Worm (Caenorhabditis elegans): ENCODE results near the gene rpl-15.
A peak's percentile ranks its signal among the peaks of the same experiment; 100 is the strongest.

The rpl-15 gene

DNA sequence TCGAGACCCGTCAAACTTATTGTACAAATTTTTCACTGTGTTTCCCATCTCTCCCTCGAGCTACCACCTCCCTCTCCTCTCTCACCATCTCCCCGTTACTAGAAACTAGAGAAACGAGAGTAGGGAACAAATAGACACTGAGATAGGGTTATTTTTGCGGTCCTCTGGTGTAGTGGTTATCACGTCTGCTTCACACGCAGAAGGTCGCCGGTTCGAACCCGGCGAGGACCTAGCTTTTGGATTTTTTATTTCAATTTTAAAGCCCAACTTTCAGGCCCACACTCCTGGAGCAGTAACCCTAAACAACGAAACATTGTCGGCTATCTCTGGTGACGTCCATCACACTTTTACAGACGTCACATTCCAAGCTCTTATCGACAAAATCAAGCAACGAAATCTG is 34.1 kb downstream of the rpl-15 start (continued):
- peak; percentile 36 to 68 for TF ChIP-seq lin-35 (GFP tag; optimal IDR thresholded peaks at IDR 0.05)
- TF ChIP-seq efl-1 (optimal IDR thresholded peaks at IDR 0.05) = peak; percentile 33 to 55
- TF ChIP-seq efl-1 (GFP tag; optimal IDR thresholded peaks at IDR 0.05 in 1 of 2) = peak; percentile 44 to 96
- peak in 2 of 3 experiments; percentile 10 to 53 for TF ChIP-seq ceh-82 (tag; optimal IDR thresholded peaks at IDR 0.05)
- TF ChIP-seq fos-1 (tag; optimal IDR thresholded peaks at IDR 0.05) = peak; percentile 42
- peak; percentile 36 for TF ChIP-seq lin-13 (GFP tag; optimal IDR thresholded peaks at IDR 0.05)
- no peak for TF ChIP-seq ces-1 (GFP tag; optimal IDR thresholded peaks at IDR 0.05)
- peak; percentile 4 for TF ChIP-seq mep-1 (tag; optimal IDR thresholded peaks at IDR 0.05)
- peak; percentile 22 for TF ChIP-seq tbx-2 (tag; optimal IDR thresholded peaks at IDR 0.05)
- TF ChIP-seq fkh-8 (tag; optimal IDR thresholded peaks at IDR 0.05) = peak; percentile 75
- peak; percentile 47 for TF ChIP-seq lin-14 (GFP tag; optimal IDR thresholded peaks at IDR 0.05)
- peak; percentile 71 for TF ChIP-seq C16A3.4 (tag; optimal IDR thresholded peaks at IDR 0.05)
- TF ChIP-seq irx-1 (tag; optimal IDR thresholded peaks at IDR 0.05) = peak; percentile 11
- peak; percentile 58 for TF ChIP-seq nhr-85 (tag)
- no peak for TF ChIP-seq fkh-4 (tag; optimal IDR thresholded peaks at IDR 0.05; ENCODE audit: borderline replicate concordance)
- no peak for TF ChIP-seq nhr-237 (tag; optimal IDR thresholded peaks at IDR 0.05)

- 0 out of 2 replicates have a peak, but pooled peaks have one; percentile 29 for TF ChIP-seq mab-9 (GFP tag; IDR thresholded peaks at IDR 0.05)
- TF ChIP-seq nhr-12 (tag; optimal IDR thresholded peaks at IDR 0.05) = no peak
- TF ChIP-seq elt-3 (tag; optimal IDR thresholded peaks at IDR 0.05) = no peak
- no peak for TF ChIP-seq xbp-1 (tag; optimal IDR thresholded peaks at IDR 0.05)
- TF ChIP-seq efl-1 (optimal IDR thresholded peaks at IDR 0.05) = no peak
- peak in 1 of 2 experiments; percentile 62 for TF ChIP-seq efl-1 (GFP tag; optimal IDR thresholded peaks at IDR 0.05 in 1 of 2)
- no peak for TF ChIP-seq zag-1 (tag; optimal IDR thresholded peaks at IDR 0.05)
Measured at ce11 chrIV:619766-620165, 34.6 kb downstream of the rpl-15 start.

ce11 chrIV:615244-615643 is 39.1 kb downstream of the rpl-15 start, which contains the start of gene C18H7.1:
Gene C18H7.1, plus strand, starts transcription at chrIV:615544.
- TF ChIP-seq C16A3.4 (tag; optimal IDR thresholded peaks at IDR 0.05) (no peak), irx-1 (tag; optimal IDR thresholded peaks at IDR 0.05) (no peak), blmp-1 (tag; optimal IDR thresholded peaks at IDR 0.05) (peak; percentile 44), nhr-237 (tag; optimal IDR thresholded peaks at IDR 0.05) (no peak), ceh-63 (GFP tag; optimal IDR thresholded peaks at IDR 0.05) (no peak), egl-13 (tag; optimal IDR thresholded peaks at IDR 0.05) (no peak), efl-1 (optimal IDR thresholded peaks at IDR 0.05) (no peak), efl-1 (GFP tag; optimal IDR thresholded peaks at IDR 0.05 in 1 of 2) (peak in 1 of 2 experiments; percentile 36), pag-3 (tag; optimal IDR thresholded peaks at IDR 0.05; ENCODE audit: borderline replicate concordance, insufficient read depth) (no peak), fkh-4 (tag; optimal IDR thresholded peaks at IDR 0.05; ENCODE audit: borderline replicate concordance) (no peak), zip-4 (GFP tag; optimal IDR thresholded peaks at IDR 0.05) (no peak), hlh-4 (tag; optimal IDR thresholded peaks at IDR 0.05) (no peak)

DNA sequence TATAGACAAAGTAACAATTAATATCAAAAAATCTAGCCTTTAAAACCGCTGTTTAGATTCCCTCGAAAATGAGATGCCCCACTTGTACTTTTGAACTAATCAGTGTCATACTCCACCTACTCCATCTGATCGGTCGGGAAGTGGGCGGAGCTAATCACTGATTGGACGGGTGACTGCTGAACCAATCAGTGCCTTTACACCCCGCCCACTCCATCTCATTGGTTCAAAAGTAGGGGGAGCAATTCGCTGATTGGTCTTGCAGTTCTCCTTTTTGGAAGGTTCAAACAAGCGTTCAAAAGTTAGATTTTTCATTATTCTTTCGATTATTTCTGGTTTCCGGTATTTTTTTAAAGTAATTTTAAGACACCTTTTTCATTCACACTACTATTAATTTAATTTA is 41.2 kb downstream of the rpl-15 start:
- TF ChIP-seq lin-15B (tag; optimal IDR thresholded peaks at IDR 0.05) (no peak), unc-62 (GFP tag; optimal IDR thresholded peaks at IDR 0.05) (no peak), dpl-1 (GFP tag; optimal IDR thresholded peaks at IDR 0.05) (no peak), irx-1 (tag; optimal IDR thresholded peaks at IDR 0.05) (no peak), mab-9 (GFP tag; IDR thresholded peaks at IDR 0.05) (no peak), nhr-11 (tag; optimal IDR thresholded peaks at IDR 0.05) (no peak), snpc-4 (tag; optimal IDR thresholded peaks at IDR 0.05) (no peak)

- no peak for TF ChIP-seq irx-1 (tag; optimal IDR thresholded peaks at IDR 0.05)
- peak in 1 of 2 experiments; percentile 42 for TF ChIP-seq lsy-2 (tag; optimal IDR thresholded peaks at IDR 0.05)
- TF ChIP-seq sox-4 (tag; optimal IDR thresholded peaks at IDR 0.05) = no peak
- no peak for TF ChIP-seq hlh-4 (tag; optimal IDR thresholded peaks at IDR 0.05)
- TF ChIP-seq hpl-2 (GFP tag; optimal IDR thresholded peaks at IDR 0.05) = no peak
- no peak for TF ChIP-seq nhr-85 (tag)
- TF ChIP-seq tlp-1 (tag; optimal IDR thresholded peaks at IDR 0.05) = no peak
- no peak for TF ChIP-seq zip-4 (GFP tag; optimal IDR thresholded peaks at IDR 0.05)
- TF ChIP-seq efl-3 (GFP tag; optimal IDR thresholded peaks at IDR 0.05) = no peak
- TF ChIP-seq lin-14 (GFP tag; optimal IDR thresholded peaks at IDR 0.05) = peak; percentile 73
- TF ChIP-seq lin-15B (tag; optimal IDR thresholded peaks at IDR 0.05) = no peak
- TF ChIP-seq mep-1 (tag; optimal IDR thresholded peaks at IDR 0.05) = peak; percentile 8
- no peak for TF ChIP-seq elt-2 (tag; optimal IDR thresholded peaks at IDR 0.05)
- no peak for TF ChIP-seq blmp-1 (tag; optimal IDR thresholded peaks at IDR 0.05)
- no peak for TF ChIP-seq hlh-17 (GFP tag; optimal IDR thresholded peaks at IDR 0.05; ENCODE audit: borderline replicate concordance)
- no peak for TF ChIP-seq dsc-1 (tag; optimal IDR thresholded peaks at IDR 0.05)
- TF ChIP-seq ceh-63 (GFP tag; optimal IDR thresholded peaks at IDR 0.05) = no peak
- TF ChIP-seq rnt-1 (tag; optimal IDR thresholded peaks at IDR 0.05) = peak; percentile 35
- no peak for TF ChIP-seq fos-1 (tag; optimal IDR thresholded peaks at IDR 0.05)
- TF ChIP-seq snu-23 (GFP tag; optimal IDR thresholded peaks at IDR 0.05) = peak; percentile 25
- no peak for TF ChIP-seq fkh-4 (tag; optimal IDR thresholded peaks at IDR 0.05; ENCODE audit: borderline replicate concordance)
- no peak for TF ChIP-seq isw-1 (GFP tag; IDR thresholded peaks at IDR 0.05)
Measured at ce11 chrIV:607628-608027, 46.7 kb downstream of the rpl-15 start.

Data from whole organism, L1 larva.